Worm (Caenorhabditis elegans) whole organism, L2 larva: Measurements from ENCODE around the gene rap-1.

Experiments
- C34F6.9 ChIP-seq: fragments of 150-350 bp; optimal IDR thresholded peaks from 2 replicates; lab custom pipeline; 2014; ENCODE audit warnings: missing biosample characterization, missing genetic modification characterization
- R02D3.7 ChIP-seq: fragments of 150-350 bp; optimal IDR thresholded peaks from 2 replicates; lab custom pipeline; 2014; ENCODE audit warnings: missing biosample characterization, missing genetic modification characterization
- Y55F3AM.14 ChIP-seq: fragments of 200-800 bp; sonication (Bioruptor generic); optimal IDR thresholded peaks from 2 replicates; lab custom pipeline; 2018; ENCODE audit warnings: mild to moderate bottlenecking, missing genetic modification characterization, missing compliant biosample characterization
- ZK546.5 ChIP-seq: sonication (generic microtip); optimal IDR thresholded peaks from 2 replicates; lab custom pipeline; 2017; ENCODE audit warnings: missing biosample characterization, missing genetic modification characterization
- aly-2 ChIP-seq: fragments of 150-350 bp; optimal IDR thresholded peaks from 2 replicates; lab custom pipeline; 2014; ENCODE audit warnings: missing biosample characterization, missing genetic modification characterization
- ama-1 ChIP-seq: fragments of 150-350 bp; optimal IDR thresholded peaks from 2 replicates; lab custom pipeline; 2018; ENCODE audit warnings: inconsistent platforms
- blmp-1 ChIP-seq: sonication (generic microtip); optimal IDR thresholded peaks from 2 replicates; lab custom pipeline; 2017; ENCODE audit warnings: missing genetic modification characterization, mild to moderate bottlenecking, missing compliant biosample characterization, antibody characterized with exemption, moderate library complexity; ENCODE audit not compliant: insufficient read depth
- ceh-82 ChIP-seq: fragments of 150-350 bp; optimal IDR thresholded peaks from 2 replicates; lab custom pipeline; 2014; ENCODE audit warnings: missing biosample characterization, missing genetic modification characterization
- dmd-4 ChIP-seq: sonication (generic microtip); optimal IDR thresholded peaks from 2 replicates; lab custom pipeline; 2017; ENCODE audit warnings: missing biosample characterization, missing genetic modification characterization
- egl-27 ChIP-seq: sonication (generic microtip); optimal IDR thresholded peaks from 3 replicates; lab custom pipeline; 2017; ENCODE audit warnings: missing biosample characterization, missing genetic modification reagents, missing genetic modification characterization
- elt-1 ChIP-seq: fragments of 150-350 bp; optimal IDR thresholded peaks from 2 replicates; lab custom pipeline; 2014; ENCODE audit warnings: missing biosample characterization, missing genetic modification characterization
- fos-1 ChIP-seq: fragments of 150-350 bp; optimal IDR thresholded peaks from 2 replicates; lab custom pipeline; 2014; ENCODE audit warnings: missing biosample characterization, missing genetic modification characterization
- gmeb-1 ChIP-seq: fragments of 150-350 bp; optimal IDR thresholded peaks from 2 replicates; lab custom pipeline; 2014; ENCODE audit warnings: missing biosample characterization, missing genetic modification characterization
- lin-11 ChIP-seq: fragments of 150-350 bp; sonication (generic microtip); optimal IDR thresholded peaks from 2 replicates; lab custom pipeline; 2014; ENCODE audit warnings: missing biosample characterization, missing genetic modification characterization, inconsistent platforms, mixed read lengths
- lin-13 ChIP-seq: fragments of 150-350 bp; optimal IDR thresholded peaks from 2 replicates; lab custom pipeline; 2014; ENCODE audit warnings: missing biosample characterization, missing genetic modification reagents, missing genetic modification characterization
- lin-39 ChIP-seq: fragments of 150-350 bp; optimal IDR thresholded peaks from 2 replicates; lab custom pipeline; 2014; ENCODE audit warnings: missing biosample characterization, missing genetic modification reagents, missing genetic modification characterization
- lsy-2 ChIP-seq, 2 experiments: fragments of 150-350 bp in 1 of 2; sonication (generic microtip) in 1 of 2; optimal IDR thresholded peaks; 2 replicates each; lab custom pipeline; 2014 to 2017; ENCODE audit warnings: missing biosample characterization in 2 of 2, missing genetic modification characterization in 2 of 2
- mab-5 ChIP-seq: fragments of 150-350 bp; optimal IDR thresholded peaks from 2 replicates; lab custom pipeline; 2014; ENCODE audit warnings: missing biosample characterization, missing genetic modification characterization
- mbf-1 ChIP-seq: sonication (generic microtip); optimal IDR thresholded peaks from 2 replicates; lab custom pipeline; 2017; ENCODE audit warnings: missing biosample characterization, missing genetic modification characterization
- mdl-1 ChIP-seq, 2 experiments: fragments of 150-350 bp in 1 of 2; sonication (generic microtip) in 1 of 2; optimal IDR thresholded peaks; 2 replicates each; lab custom pipeline; 2017; ENCODE audit warnings: missing biosample characterization in 2 of 2, missing genetic modification characterization in 2 of 2
- nhr-10 ChIP-seq: sonication (generic microtip); optimal IDR thresholded peaks from 2 replicates; lab custom pipeline; 2017; ENCODE audit warnings: missing biosample characterization, missing genetic modification characterization
- nhr-12 ChIP-seq: fragments of 150-350 bp; optimal IDR thresholded peaks from 2 replicates; lab custom pipeline; 2014; ENCODE audit warnings: missing biosample characterization, missing genetic modification characterization
- nhr-129 ChIP-seq: fragments of 150-350 bp; optimal IDR thresholded peaks from 2 replicates; lab custom pipeline; 2014; ENCODE audit warnings: missing biosample characterization, missing genetic modification characterization
- nhr-21 ChIP-seq: fragments of 150-350 bp; optimal IDR thresholded peaks from 2 replicates; lab custom pipeline; 2014; ENCODE audit warnings: missing biosample characterization, missing genetic modification characterization
- nhr-23 ChIP-seq: fragments of 150-350 bp; optimal IDR thresholded peaks from 2 replicates; lab custom pipeline; 2014; ENCODE audit warnings: missing biosample characterization, missing genetic modification reagents, missing genetic modification characterization
- nhr-237 ChIP-seq: fragments of 150-350 bp; optimal IDR thresholded peaks from 2 replicates; lab custom pipeline; 2014; ENCODE audit warnings: missing biosample characterization, missing genetic modification characterization
- nhr-25 ChIP-seq: fragments of 150-350 bp; sonication (generic microtip); optimal IDR thresholded peaks from 3 replicates; lab custom pipeline; 2014; ENCODE audit warnings: missing biosample characterization, missing genetic modification characterization
- nhr-77 ChIP-seq: fragments of 150-350 bp; optimal IDR thresholded peaks from 2 replicates; lab custom pipeline; 2014; ENCODE audit warnings: missing biosample characterization, missing genetic modification characterization
- peb-1 ChIP-seq: fragments of 150-350 bp; optimal IDR thresholded peaks from 2 replicates; lab custom pipeline; 2014; ENCODE audit warnings: missing biosample characterization, missing genetic modification characterization
- sem-4 ChIP-seq: fragments of 150-350 bp; optimal IDR thresholded peaks from 2 replicates; lab custom pipeline; 2014; ENCODE audit warnings: missing biosample characterization, missing genetic modification reagents, missing genetic modification characterization
- skn-1 ChIP-seq: sonication (generic microtip); optimal IDR thresholded peaks from 2 replicates; lab custom pipeline; 2017; ENCODE audit warnings: missing biosample characterization, missing genetic modification characterization
- sma-3 ChIP-seq: sonication (generic microtip); optimal IDR thresholded peaks from 2 replicates; lab custom pipeline; 2016; ENCODE audit warnings: missing genetic modification reagents, missing genetic modification characterization, missing compliant biosample characterization
- unc-39 ChIP-seq: fragments of 150-350 bp; optimal IDR thresholded peaks from 2 replicates; lab custom pipeline; 2014; ENCODE audit warnings: missing biosample characterization, missing genetic modification characterization
- unc-55 ChIP-seq: fragments of 150-350 bp; sonication (generic microtip); optimal IDR thresholded peaks from 3 replicates; lab custom pipeline; 2014; ENCODE audit warnings: missing biosample characterization, missing genetic modification reagents, missing genetic modification characterization
- unc-62 ChIP-seq: fragments of 150-350 bp; optimal IDR thresholded peaks from 2 replicates; lab custom pipeline; 2014; ENCODE audit warnings: missing biosample characterization, missing genetic modification reagents, missing genetic modification characterization
- zag-1 ChIP-seq: fragments of 150-350 bp; optimal IDR thresholded peaks from 2 replicates; lab custom pipeline; 2014; ENCODE audit warnings: missing biosample characterization, missing genetic modification characterization
- ztf-11 ChIP-seq: sonication (generic microtip); optimal IDR thresholded peaks from 2 replicates; lab custom pipeline; 2017; ENCODE audit warnings: missing biosample characterization, missing genetic modification characterization
- ztf-4 ChIP-seq: fragments of 150-350 bp; optimal IDR thresholded peaks from 2 replicates; lab custom pipeline; 2014; ENCODE audit warnings: missing biosample characterization, missing genetic modification characterization

The rap-1 gene

DNA sequence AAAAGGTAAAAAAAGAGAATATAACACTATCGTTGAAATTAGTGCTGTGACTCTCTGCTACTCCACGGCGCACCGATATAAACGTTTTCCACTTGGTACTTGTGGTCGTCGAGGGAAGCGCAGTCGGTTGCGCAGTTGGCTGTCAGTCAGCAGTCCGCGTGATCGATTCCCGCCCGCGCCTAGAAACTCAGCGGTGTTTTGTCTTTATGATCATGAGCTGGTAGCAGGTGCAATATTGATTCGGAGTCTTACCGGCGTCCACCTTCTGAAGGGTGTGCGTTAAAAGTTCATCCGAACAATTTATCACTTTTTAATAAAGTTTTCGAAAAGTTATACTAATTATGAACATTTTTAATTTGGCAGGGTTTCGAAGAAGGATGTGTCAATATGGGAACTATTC lies 8.4 kb upstream of the rap-1 start (continued):
- TF ChIP-seq R02D3.7 (tag; lab: Kevin White, UChicago) (no peak), peb-1 (no peak), fos-1 (tag; lab: Kevin White, UChicago) (peak; percentile 78), zag-1 (tag; lab: Kevin White, UChicago) (no peak)

DNA sequence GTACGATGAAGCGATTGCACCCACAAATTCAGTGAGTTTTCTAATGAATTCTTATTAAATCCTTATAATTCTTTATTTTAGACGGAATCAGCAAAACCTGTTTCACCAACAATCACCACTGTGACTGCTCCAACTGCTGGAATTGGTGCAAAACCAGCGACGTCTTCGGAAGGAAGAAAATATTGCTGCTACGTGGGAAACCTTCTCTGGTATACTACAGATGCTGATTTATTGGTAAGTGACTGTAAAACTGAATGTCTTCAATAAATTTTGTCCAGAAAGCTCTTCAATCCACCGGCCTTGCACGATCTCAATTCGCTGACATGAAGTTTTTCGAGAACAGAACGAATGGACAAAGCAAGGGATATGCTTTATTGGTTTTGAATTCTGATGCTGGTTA lies 7.8 kb upstream of the rap-1 start:
- TF ChIP-seq dmd-4 (no peak), ama-1 (lab: Kevin White, UChicago) (no peak), skn-1 (tag; lab: Kevin White, UChicago) (no peak), elt-1 (no peak), nhr-129 (tag; lab: Kevin White, UChicago) (no peak), nhr-10 (tag; lab: Kevin White, UChicago) (no peak), unc-39 (tag; lab: Kevin White, UChicago) (no peak), mbf-1 (tag; lab: Kevin White, UChicago) (no peak), unc-62 (GFP tag; lab: Kevin White, UChicago) (no peak)

DNA sequence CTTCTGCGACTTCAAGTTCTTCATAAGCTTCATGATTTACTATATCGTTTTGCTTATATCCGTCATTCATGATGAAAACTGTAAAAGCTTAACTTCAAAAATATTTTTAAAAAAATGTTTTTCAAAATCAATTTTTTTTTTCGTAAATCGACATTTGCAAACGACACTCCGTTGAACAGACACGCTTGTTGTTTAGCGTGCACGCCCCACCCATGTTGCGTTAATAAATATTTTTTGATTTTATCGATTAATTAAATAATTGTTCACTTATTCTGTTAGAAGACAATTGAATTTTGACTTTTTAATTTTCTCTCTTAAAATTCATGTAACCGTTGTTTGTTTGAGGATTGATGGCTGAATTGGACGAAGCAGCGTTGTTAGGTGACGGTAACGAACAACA lies 7.3 kb upstream of the rap-1 start, which contains the start of the genes D1046.2 and cfim-2:
TSS of gene D1046.2 (minus strand) at position 78 of the 400 bp plus-strand sequence.
TSS of gene cfim-2 (plus strand) at position 335 of the 400 bp plus-strand sequence.
- no peak for TF ChIP-seq ceh-82 (tag; lab: Kevin White, UChicago)
- TF ChIP-seq unc-39 (tag; lab: Kevin White, UChicago) = no peak
- TF ChIP-seq fos-1 (tag; lab: Kevin White, UChicago) = no peak
- no peak for TF ChIP-seq dmd-4
- peak; percentile 42 for TF ChIP-seq gmeb-1
- no peak for TF ChIP-seq nhr-21 (tag; lab: Kevin White, UChicago)
- no peak for TF ChIP-seq sem-4 (tag; lab: Kevin White, UChicago)
- peak; percentile 45 for TF ChIP-seq C34F6.9 (tag; lab: Kevin White, UChicago)
- TF ChIP-seq nhr-12 = no peak
- TF ChIP-seq nhr-237 (tag; lab: Kevin White, UChicago) = no peak
- TF ChIP-seq nhr-23 (tag; lab: Kevin White, UChicago) = no peak
- TF ChIP-seq ztf-11 (tag; lab: Kevin White, UChicago) = no peak
- no peak for TF ChIP-seq ZK546.5
- TF ChIP-seq lin-13 (GFP tag; lab: Kevin White, UChicago) = no peak
- TF ChIP-seq ama-1 (lab: Kevin White, UChicago) = no peak
- TF ChIP-seq zag-1 (tag; lab: Kevin White, UChicago) = no peak
- peak; percentile 52 for TF ChIP-seq unc-55 (GFP tag; lab: Kevin White, UChicago)
- no peak for TF ChIP-seq lin-39 (tag; lab: Kevin White, UChicago)
- no peak for TF ChIP-seq lin-11 (tag; lab: Kevin White, UChicago)
- no peak for TF ChIP-seq mab-5 (tag; lab: Kevin White, UChicago)
- peak in 1 of 2 experiments; percentile 51 for TF ChIP-seq lsy-2 (tag; optimal IDR thresholded peaks at IDR 0.05; lab: Kevin White, UChicago)
- no peak for TF ChIP-seq peb-1
- TF ChIP-seq egl-27 (tag; lab: Kevin White, UChicago) = no peak
- TF ChIP-seq nhr-10 (tag; lab: Kevin White, UChicago) = no peak
- TF ChIP-seq mdl-1 (tag; optimal IDR thresholded peaks at IDR 0.05; lab: Kevin White, UChicago) = no peak
- TF ChIP-seq R02D3.7 (tag; lab: Kevin White, UChicago) = no peak
- no peak for TF ChIP-seq sma-3 (GFP tag; lab: Kevin White, UChicago)

DNA sequence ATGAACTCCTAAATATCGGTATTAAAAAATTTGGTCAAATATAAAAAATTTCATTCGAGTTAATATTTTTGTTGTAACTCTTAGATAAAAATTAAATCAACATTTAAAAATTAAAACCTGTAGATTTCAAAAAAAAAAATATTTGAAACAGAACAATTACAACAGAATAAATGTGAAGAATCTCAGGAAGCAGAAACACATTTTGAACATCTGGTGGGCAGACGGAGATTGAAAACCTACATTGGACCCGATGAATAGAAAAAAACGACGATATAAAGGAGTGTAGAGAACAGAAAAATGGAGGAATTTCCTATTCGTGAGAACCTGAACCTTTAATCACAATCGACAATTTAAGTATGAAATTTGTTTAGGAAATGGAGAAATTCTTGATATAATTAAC lies 5.4 kb upstream of the rap-1 start:
- TF ChIP-seq nhr-25 (no peak), blmp-1 (no peak), aly-2 (tag; lab: Kevin White, UChicago) (no peak)

DNA sequence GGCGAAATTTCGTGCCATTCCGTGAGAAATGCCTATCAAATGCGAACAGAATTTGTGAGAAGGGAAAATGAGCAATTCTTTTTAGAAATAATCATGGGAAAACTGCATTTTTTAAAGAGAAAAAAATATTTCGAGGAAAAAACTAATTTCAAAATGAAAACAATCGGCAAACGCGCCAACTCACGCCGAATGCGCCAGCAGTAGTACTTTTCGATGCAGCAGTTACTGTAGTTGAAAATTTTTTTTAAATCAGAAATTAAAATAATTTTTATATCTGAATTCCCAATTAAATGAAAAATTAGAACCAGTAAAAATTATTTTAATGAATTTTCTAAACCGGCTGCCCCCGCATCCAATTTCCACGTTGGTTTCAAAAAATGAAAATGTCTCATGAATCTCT lies 4.7 kb upstream of the rap-1 start:
- TF ChIP-seq mab-5 (tag; lab: Kevin White, UChicago) (no peak), nhr-10 (tag; lab: Kevin White, UChicago) (no peak), sma-3 (GFP tag; lab: Kevin White, UChicago) (no peak), C34F6.9 (tag; lab: Kevin White, UChicago) (no peak), lsy-2 (tag; optimal IDR thresholded peaks at IDR 0.05; lab: Kevin White, UChicago) (no peak), skn-1 (tag; lab: Kevin White, UChicago) (no peak), nhr-77 (no peak), fos-1 (tag; lab: Kevin White, UChicago) (no peak), Y55F3AM.14 (no peak), mbf-1 (tag; lab: Kevin White, UChicago) (no peak), ztf-4 (tag; lab: Kevin White, UChicago) (no peak), sem-4 (tag; lab: Kevin White, UChicago) (no peak), nhr-23 (tag; lab: Kevin White, UChicago) (no peak)
